Fruit fly (Drosophila melanogaster) whole organism, prepupa: Measurements from ENCODE around the gene colt.

ENCODE experiments used
- Blimp-1 ChIP-seq: fragments of 200-800 bp; sonication (Bioruptor generic); optimal IDR thresholded peaks from 3 replicates; lab custom pipeline; 2017; ENCODE audit warnings: missing biosample characterization, missing genetic modification characterization, mild to moderate bottlenecking, moderate library complexity, missing genetic modification reagents
- CG10631 ChIP-seq: fragments of 200-800 bp; sonication (Bioruptor generic); optimal IDR thresholded peaks from 2 replicates; lab custom pipeline; 2016; ENCODE audit warnings: missing biosample characterization, missing genetic modification characterization
- CG10669 ChIP-seq: fragments of 200-800 bp; sonication (Bioruptor generic); optimal IDR thresholded peaks from 3 replicates; lab custom pipeline; 2018; ENCODE audit warnings: missing biosample characterization, mild to moderate bottlenecking, missing genetic modification characterization, moderate library complexity
- CG11762 ChIP-seq: fragments of 200-800 bp; sonication (Bioruptor generic); optimal IDR thresholded peaks from 3 replicates; lab custom pipeline; 2016; ENCODE audit warnings: missing biosample characterization, missing genetic modification characterization; ENCODE audit not compliant: insufficient read depth
- CG15336 ChIP-seq: fragments of 200-800 bp; sonication (Bioruptor generic); IDR thresholded peaks from 2 replicates; pipeline ENCODE4 v1.3.6; 2022; ENCODE audit warnings: missing biosample characterization, missing genetic modification characterization
- CG16779 ChIP-seq: fragments of 200-800 bp; sonication (Bioruptor generic); optimal IDR thresholded peaks from 3 replicates; lab custom pipeline; 2017; ENCODE audit warnings: missing biosample characterization, mild to moderate bottlenecking, missing genetic modification characterization
- CG3032 ChIP-seq: fragments of 200-800 bp; optimal IDR thresholded peaks from 2 replicates; lab custom pipeline; 2019; ENCODE audit warnings: missing biosample characterization, mild to moderate bottlenecking, missing genetic modification characterization, moderate library complexity
- CG32006 ChIP-seq: fragments of 200-800 bp; sonication (Bioruptor generic); optimal IDR thresholded peaks from 3 replicates; lab custom pipeline; 2017; ENCODE audit warnings: missing biosample characterization, mild to moderate bottlenecking, missing genetic modification characterization
- CG34406 ChIP-seq: fragments of 200-800 bp; sonication (Bioruptor generic); optimal IDR thresholded peaks from 3 replicates; lab custom pipeline; 2016; ENCODE audit warnings: missing biosample characterization, missing genetic modification characterization
- CG3919 ChIP-seq: fragments of 200-800 bp; sonication (Bioruptor generic); optimal IDR thresholded peaks from 3 replicates; lab custom pipeline; 2016; ENCODE audit warnings: missing biosample characterization, missing genetic modification characterization
- CG6163 ChIP-seq: fragments of 200-800 bp; sonication (Bioruptor generic); IDR thresholded peaks from 3 replicates; pipeline ENCODE4 v1.3.6; 2022; ENCODE audit warnings: missing biosample characterization, missing genetic modification characterization
- CG6276 ChIP-seq: fragments of 200-800 bp; sonication (Bioruptor generic); optimal IDR thresholded peaks from 2 replicates; lab custom pipeline; 2017; ENCODE audit warnings: missing biosample characterization, mild to moderate bottlenecking, missing genetic modification characterization
- CG6792 ChIP-seq: fragments of 200-800 bp; sonication (Bioruptor generic); optimal IDR thresholded peaks from 3 replicates; lab custom pipeline; 2016; ENCODE audit warnings: missing biosample characterization, missing genetic modification characterization
- CG6808 ChIP-seq: fragments of 200-800 bp; sonication (Bioruptor generic); optimal IDR thresholded peaks from 3 replicates; lab custom pipeline; 2017; ENCODE audit warnings: missing biosample characterization, missing genetic modification characterization, mild to moderate bottlenecking, moderate library complexity, missing genetic modification reagents
- CG6854 ChIP-seq: fragments of 200-800 bp; sonication (Bioruptor generic); optimal IDR thresholded peaks from 2 replicates; lab custom pipeline; 2017; ENCODE audit warnings: missing biosample characterization, mild to moderate bottlenecking, missing genetic modification characterization
- CG8319 ChIP-seq: fragments of 200-800 bp; sonication (Bioruptor generic); optimal IDR thresholded peaks from 3 replicates; lab custom pipeline; 2016; ENCODE audit warnings: missing biosample characterization, missing genetic modification characterization
- CG9139 ChIP-seq: fragments of 200-800 bp; sonication (Bioruptor generic); optimal IDR thresholded peaks from 3 replicates; lab custom pipeline; 2017; ENCODE audit warnings: missing biosample characterization, mild to moderate bottlenecking, missing genetic modification characterization
- Eip75B ChIP-seq: fragments of 200-800 bp; sonication (Bioruptor generic); optimal IDR thresholded peaks from 3 replicates; lab custom pipeline; 2016; ENCODE audit warnings: missing biosample characterization, missing genetic modification characterization
- Eip93F ChIP-seq: fragments of 200-800 bp; sonication (Bioruptor generic); optimal IDR thresholded peaks from 2 replicates; lab custom pipeline; 2016; ENCODE audit warnings: missing biosample characterization, mild to moderate bottlenecking, missing genetic modification characterization
- Ets96B ChIP-seq: fragments of 200-800 bp; optimal IDR thresholded peaks from 2 replicates; lab custom pipeline; 2019; ENCODE audit warnings: missing biosample characterization, mild to moderate bottlenecking, missing genetic modification characterization, moderate library complexity
- Hr38 ChIP-seq: sonication (Bioruptor generic); optimal IDR thresholded peaks from 2 replicates; lab custom pipeline; 2016; ENCODE audit warnings: missing biosample characterization, missing genetic modification characterization
- Hr4 ChIP-seq: fragments of 200-800 bp; sonication (Bioruptor generic); optimal IDR thresholded peaks from 3 replicates; lab custom pipeline; 2016; ENCODE audit warnings: missing biosample characterization, missing genetic modification characterization
- Lpt ChIP-seq: fragments of 200-800 bp; sonication (Bioruptor generic); optimal IDR thresholded peaks from 3 replicates; lab custom pipeline; 2016; ENCODE audit warnings: missing biosample characterization, missing genetic modification characterization
- Met ChIP-seq: fragments of 200-800 bp; sonication (Bioruptor generic); optimal IDR thresholded peaks from 3 replicates; lab custom pipeline; 2016; ENCODE audit warnings: missing biosample characterization, missing genetic modification characterization
- Sox102F ChIP-seq: fragments of 200-800 bp; sonication (Bioruptor generic); optimal IDR thresholded peaks from 2 replicates; lab custom pipeline; 2016; ENCODE audit warnings: missing biosample characterization, mild to moderate bottlenecking, missing genetic modification characterization
- Sox15 ChIP-seq: fragments of 200-800 bp; sonication (Bioruptor generic); optimal IDR thresholded peaks from 3 replicates; lab custom pipeline; 2016; ENCODE audit warnings: missing biosample characterization, missing genetic modification characterization
- achi ChIP-seq: fragments of 200-800 bp; sonication (Bioruptor generic); optimal IDR thresholded peaks from 3 replicates; lab custom pipeline; 2016; ENCODE audit warnings: missing biosample characterization, missing genetic modification characterization
- acj6 ChIP-seq: fragments of 200-800 bp; sonication (Bioruptor generic); optimal IDR thresholded peaks from 3 replicates; lab custom pipeline; 2016; ENCODE audit warnings: missing biosample characterization, missing genetic modification characterization
- cyc ChIP-seq: fragments of 200-800 bp; sonication (Bioruptor generic); optimal IDR thresholded peaks from 3 replicates; lab custom pipeline; 2016; ENCODE audit warnings: missing biosample characterization, missing genetic modification characterization
- dac ChIP-seq: fragments of 200-800 bp; sonication (Bioruptor generic); optimal IDR thresholded peaks from 2 replicates; lab custom pipeline; 2017; ENCODE audit warnings: missing biosample characterization, mild to moderate bottlenecking, missing genetic modification characterization
- eg ChIP-seq: fragments of 200-800 bp; sonication (Bioruptor generic); IDR thresholded peaks from 3 replicates; pipeline ENCODE4 v1.3.6; 2022; ENCODE audit warnings: missing biosample characterization, missing genetic modification characterization
- esn ChIP-seq: fragments of 200-800 bp; sonication (Bioruptor generic); optimal IDR thresholded peaks from 2 replicates; lab custom pipeline; 2016; ENCODE audit warnings: missing biosample characterization, mild to moderate bottlenecking, missing genetic modification characterization, moderate library complexity
- fd59A ChIP-seq: fragments of 200-800 bp; sonication (Bioruptor generic); optimal IDR thresholded peaks from 2 replicates; lab custom pipeline; 2017; ENCODE audit warnings: missing biosample characterization, mild to moderate bottlenecking, missing genetic modification characterization, missing genetic modification reagents
- fd85E ChIP-seq: fragments of 200-800 bp; sonication (Bioruptor generic); optimal IDR thresholded peaks from 3 replicates; lab custom pipeline; 2016; ENCODE audit warnings: missing biosample characterization, missing genetic modification characterization
- fkh ChIP-seq: fragments of 200-800 bp; sonication (Bioruptor generic); optimal IDR thresholded peaks from 3 replicates; lab custom pipeline; 2017; ENCODE audit warnings: missing biosample characterization, mild to moderate bottlenecking, missing genetic modification characterization, moderate library complexity
- net ChIP-seq: fragments of 200-800 bp; sonication (Bioruptor generic); optimal IDR thresholded peaks from 3 replicates; lab custom pipeline; 2016; ENCODE audit warnings: missing biosample characterization, missing genetic modification characterization
- pdm3 ChIP-seq: fragments of 200-800 bp; sonication (Bioruptor generic); optimal IDR thresholded peaks from 3 replicates; lab custom pipeline; 2016; ENCODE audit warnings: missing biosample characterization, missing genetic modification characterization
- spab ChIP-seq: fragments of 200-800 bp; sonication (Bioruptor generic); optimal IDR thresholded peaks from 2 replicates; lab custom pipeline; 2017; ENCODE audit warnings: missing biosample characterization, mild to moderate bottlenecking, missing genetic modification characterization, missing genetic modification reagents
- ss ChIP-seq, 2 experiments: fragments of 200-800 bp; sonication (Bioruptor generic); optimal IDR thresholded peaks; 2 replicates in 1 of 2; 3 replicates in 1 of 2; lab custom pipeline; 2017 to 2018; ENCODE audit warnings: mild to moderate bottlenecking in 2 of 2, missing biosample characterization in 2 of 2, missing genetic modification characterization in 2 of 2, moderate library complexity in 1 of 2
- svp ChIP-seq: fragments of 200-800 bp; sonication (Bioruptor generic); peaks from one replicate; lab custom pipeline; 2016; ENCODE audit warnings: missing biosample characterization, missing genetic modification characterization
- vri ChIP-seq: fragments of 200-800 bp; sonication (Bioruptor generic); optimal IDR thresholded peaks from 3 replicates; lab custom pipeline; 2016; ENCODE audit warnings: missing biosample characterization, mild to moderate bottlenecking, missing genetic modification characterization

Gene colt

DNA sequence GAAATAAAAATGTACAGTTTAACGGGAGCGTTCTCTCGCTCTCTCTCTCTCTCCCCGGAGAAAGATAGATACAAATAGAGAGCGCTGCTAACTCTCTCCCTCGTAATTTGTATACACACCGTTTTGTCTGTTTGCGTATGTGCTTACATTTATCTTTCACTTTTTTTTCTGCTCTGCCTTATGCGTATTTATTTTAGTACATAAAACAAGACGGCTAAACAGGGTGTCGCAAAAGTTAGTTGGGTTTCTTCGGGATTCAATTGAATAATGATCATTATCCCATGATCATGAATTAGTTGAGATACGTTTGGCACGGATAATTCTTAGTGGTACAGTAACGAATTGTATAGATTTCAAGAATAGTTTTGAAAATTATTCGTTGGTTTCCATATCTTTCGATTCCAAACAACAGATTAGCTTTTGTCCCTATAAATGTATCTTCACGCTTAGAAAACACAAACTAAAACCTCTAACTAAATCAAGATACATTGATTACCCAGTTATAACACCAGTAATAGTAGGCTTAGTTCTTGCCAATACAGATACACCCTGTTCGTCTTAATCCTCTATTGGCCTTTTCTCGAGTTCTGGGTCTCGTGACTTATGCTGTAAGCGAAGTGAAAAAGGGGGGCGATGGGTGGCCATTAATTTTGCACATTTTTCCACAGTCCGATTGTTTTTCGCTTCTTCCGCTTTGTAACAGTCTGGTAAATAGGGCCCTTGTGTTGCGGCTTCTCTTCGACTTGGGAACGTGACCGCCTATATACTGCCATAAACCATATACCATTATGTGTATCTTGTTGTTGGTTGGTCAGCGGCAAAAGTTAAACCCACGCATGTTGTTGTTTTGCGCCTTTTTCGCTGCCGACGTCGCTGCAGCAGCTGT is 15.2 kb downstream of the colt start (continued):
- TF ChIP-seq CG32006 (GFP tag; lab: Kevin White, UChicago) (peak; percentile 97), CG3032 (peak; percentile 90), net (GFP tag; lab: Kevin White, UChicago) (peak; percentile 91), Eip93F (GFP tag; lab: Kevin White, UChicago) (peak; percentile 40), CG3919 (GFP tag; lab: Kevin White, UChicago) (peak; percentile 86), CG10631 (GFP tag; lab: Kevin White, UChicago) (peak; percentile 91), Blimp-1 (GFP tag; lab: Kevin White, UChicago) (peak; percentile 80), fkh (peak; percentile 95), CG16779 (peak; percentile 80), fd59A (GFP tag; lab: Kevin White, UChicago) (peak; percentile 84)

DNA sequence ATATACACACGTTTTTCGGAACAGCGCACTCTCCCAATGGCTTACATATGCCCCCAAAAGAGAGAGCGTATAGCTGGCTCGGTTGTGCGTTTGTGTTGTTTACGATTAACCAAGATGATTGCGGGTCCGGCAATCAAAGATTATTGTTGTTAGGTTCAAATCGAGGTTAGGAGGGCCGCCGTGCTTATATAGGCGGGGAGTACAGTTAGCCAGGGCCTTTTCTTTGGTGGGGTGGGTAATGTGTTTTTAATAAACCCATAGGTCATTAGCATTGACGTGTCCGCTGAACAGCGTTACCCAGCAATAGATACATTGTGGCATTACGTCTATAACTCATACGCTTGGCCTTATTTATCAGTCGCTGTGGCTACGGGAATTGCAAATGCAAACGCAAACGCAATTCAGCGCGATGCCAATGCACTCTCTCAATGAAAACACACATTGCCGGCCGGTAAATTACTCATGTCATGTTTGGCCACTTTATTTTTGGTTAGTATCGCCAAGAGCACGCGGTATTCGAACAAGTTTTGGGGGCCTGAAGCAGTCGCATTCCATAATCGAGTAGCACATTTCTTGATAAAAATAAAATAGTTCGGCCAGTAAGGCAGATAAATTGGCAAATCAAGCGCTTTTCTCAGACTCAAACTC is 16.0 kb downstream of the colt start:
- TF ChIP-seq vri (GFP tag; lab: Kevin White, UChicago) (peak; percentile 40), cyc (no peak), svp (GFP tag; lab: Kevin White, UChicago) (peak; percentile 62)

DNA sequence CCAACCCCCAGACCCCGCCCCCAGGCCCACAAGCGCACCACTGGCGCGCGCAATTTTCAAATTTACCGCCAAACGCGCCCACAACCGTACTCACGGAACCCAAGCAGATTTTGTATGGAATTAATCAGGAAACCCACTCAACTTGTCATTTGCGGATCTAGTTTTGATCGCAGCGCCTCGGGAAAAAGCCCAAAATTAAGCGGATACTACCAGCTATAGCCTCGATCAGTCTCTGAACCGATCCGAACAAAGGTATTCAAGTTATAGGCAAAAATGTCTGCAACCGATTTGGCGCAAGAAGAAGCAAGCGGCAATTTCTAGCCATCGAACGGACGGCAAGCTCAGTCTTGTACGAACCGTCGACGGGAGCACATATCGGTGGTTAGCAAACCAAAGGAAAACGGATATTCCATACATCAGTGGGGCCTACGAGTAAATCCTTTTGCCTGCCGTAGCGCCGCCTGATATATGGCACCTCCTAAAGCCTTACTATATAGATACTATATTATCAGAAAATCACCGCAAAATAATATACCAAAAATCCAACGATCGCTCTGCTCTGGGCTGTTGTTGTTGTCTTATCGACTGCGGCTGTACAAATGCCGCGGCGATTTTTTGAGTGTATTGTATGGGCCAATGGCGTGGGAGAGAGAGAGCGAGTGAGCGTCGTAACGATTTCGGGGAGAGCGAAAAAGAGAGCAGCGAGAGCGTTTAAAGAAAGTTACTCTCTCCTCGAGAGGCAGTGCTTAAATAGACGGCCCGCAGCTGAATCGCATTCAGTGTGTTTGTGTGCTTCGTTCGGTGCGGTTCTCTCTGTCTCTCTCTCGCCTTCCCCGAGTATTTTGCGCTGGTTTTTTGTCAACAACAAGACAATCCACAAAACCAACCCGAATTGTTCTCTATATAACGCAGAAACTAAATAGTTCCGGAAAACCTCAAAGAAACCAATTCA is 17.1 kb downstream of the colt start, which contains the start of gene Pgk:
Gene Pgk (minus strand): TSS at position 609 of the 952 bp plus-strand sequence.
- TF ChIP-seq CG6792 (GFP tag; lab: Kevin White, UChicago) = peak; percentile 44
- peak; percentile 24 for TF ChIP-seq Ets96B (tag; lab: Kevin White, UChicago)
- peak; percentile 48 for TF ChIP-seq pdm3 (GFP tag; lab: Kevin White, UChicago)
- TF ChIP-seq spab = peak; percentile 41
- no peak for TF ChIP-seq Sox15 (GFP tag; lab: Kevin White, UChicago)
- peak; percentile 85 for TF ChIP-seq vri (GFP tag; lab: Kevin White, UChicago)
- TF ChIP-seq Met = peak; percentile 72
- peak; percentile 47 for TF ChIP-seq CG11762 (GFP tag; lab: Kevin White, UChicago)
- TF ChIP-seq Eip93F (GFP tag; lab: Kevin White, UChicago) = peak; percentile 67
- peak; percentile 78 for TF ChIP-seq CG9139
- TF ChIP-seq Eip75B (GFP tag; lab: Kevin White, UChicago) = peak; percentile 76
- peak; percentile 75 for TF ChIP-seq CG6276 (GFP tag; lab: Kevin White, UChicago)
- no peak for TF ChIP-seq Hr38 (GFP tag; lab: Kevin White, UChicago)
- peak; percentile 82 for TF ChIP-seq Lpt (GFP tag; lab: Kevin White, UChicago)
- TF ChIP-seq achi (GFP tag; lab: Kevin White, UChicago) = peak; percentile 48
- TF ChIP-seq dac (GFP tag; lab: Kevin White, UChicago) = peak; percentile 46
- TF ChIP-seq Hr4 (GFP tag; lab: Kevin White, UChicago) = peak; percentile 55
- TF ChIP-seq CG32006 (GFP tag; lab: Kevin White, UChicago) = peak; percentile 48
- TF ChIP-seq fd59A (GFP tag; lab: Kevin White, UChicago) = peak; percentile 7
- TF ChIP-seq CG34406 (GFP tag; lab: Kevin White, UChicago) = peak; percentile 29
- TF ChIP-seq CG10631 (GFP tag; lab: Kevin White, UChicago) = peak; percentile 38
- peak; percentile 66 for TF ChIP-seq fd85E (GFP tag; lab: Kevin White, UChicago)
- TF ChIP-seq CG8319 (GFP tag; lab: Kevin White, UChicago) = peak; percentile 18
- peak; percentile 50 for TF ChIP-seq CG6808 (GFP tag; lab: Kevin White, UChicago)
- TF ChIP-seq CG6163 (GFP tag; lab: Robert Waterston, UW) = no peak
- TF ChIP-seq CG15336 (GFP tag; lab: Robert Waterston, UW) = no peak
- peak; percentile 37 for TF ChIP-seq acj6 (GFP tag; lab: Kevin White, UChicago)
- peak; percentile 92 for TF ChIP-seq svp (GFP tag; lab: Kevin White, UChicago)
- TF ChIP-seq esn = peak; percentile 74
- peak; percentile 93 for TF ChIP-seq CG6854 (GFP tag; lab: Kevin White, UChicago)
- TF ChIP-seq Sox102F (GFP tag; lab: Kevin White, UChicago) = peak; percentile 80
- peak; percentile 41 for TF ChIP-seq CG10669 (GFP tag; lab: Kevin White, UChicago)
- peak; percentile 69 for TF ChIP-seq CG16779
- TF ChIP-seq ss (GFP tag; optimal IDR thresholded peaks at IDR 0.05; lab: Kevin White, UChicago) = peak; percentile 67 to 70
- TF ChIP-seq eg = no peak
- peak; percentile 49 for TF ChIP-seq net (GFP tag; lab: Kevin White, UChicago)
